Fruit fly (Drosophila melanogaster) whole organism, prepupa: ENCODE measurements around the gene HIP-R.

Experiments
- CG10631 ChIP-seq: fragments of 200-800 bp; sonication (Bioruptor generic); optimal IDR thresholded peaks from 2 replicates; lab custom pipeline; 2016; ENCODE audit warnings: missing biosample characterization, missing genetic modification characterization
- CG11294 ChIP-seq: fragments of 200-800 bp; sonication (Bioruptor generic); IDR thresholded peaks from 2 replicates; pipeline ENCODE4 v1.3.6; 2022; ENCODE audit warnings: missing biosample characterization, missing genetic modification characterization
- CG15336 ChIP-seq: fragments of 200-800 bp; sonication (Bioruptor generic); IDR thresholded peaks from 2 replicates; pipeline ENCODE4 v1.3.6; 2022; ENCODE audit warnings: missing biosample characterization, missing genetic modification characterization
- CG1621 ChIP-seq: fragments of 200-800 bp; sonication (Bioruptor generic); optimal IDR thresholded peaks from 3 replicates; lab custom pipeline; 2018; ENCODE audit warnings: missing biosample characterization, mild to moderate bottlenecking, missing genetic modification characterization
- CG16779 ChIP-seq: fragments of 200-800 bp; sonication (Bioruptor generic); optimal IDR thresholded peaks from 3 replicates; lab custom pipeline; 2017; ENCODE audit warnings: missing biosample characterization, mild to moderate bottlenecking, missing genetic modification characterization
- CG31627 ChIP-seq: fragments of 200-800 bp; sonication (Bioruptor generic); optimal IDR thresholded peaks from 3 replicates; lab custom pipeline; 2016; ENCODE audit warnings: missing biosample characterization, missing genetic modification characterization
- CG3919 ChIP-seq: fragments of 200-800 bp; sonication (Bioruptor generic); optimal IDR thresholded peaks from 3 replicates; lab custom pipeline; 2016; ENCODE audit warnings: missing biosample characterization, missing genetic modification characterization
- CG6163 ChIP-seq: fragments of 200-800 bp; sonication (Bioruptor generic); IDR thresholded peaks from 3 replicates; pipeline ENCODE4 v1.3.6; 2022; ENCODE audit warnings: missing biosample characterization, missing genetic modification characterization
- CG6792 ChIP-seq: fragments of 200-800 bp; sonication (Bioruptor generic); optimal IDR thresholded peaks from 3 replicates; lab custom pipeline; 2016; ENCODE audit warnings: missing biosample characterization, missing genetic modification characterization
- CG6808 ChIP-seq: fragments of 200-800 bp; sonication (Bioruptor generic); optimal IDR thresholded peaks from 3 replicates; lab custom pipeline; 2017; ENCODE audit warnings: missing biosample characterization, missing genetic modification characterization, mild to moderate bottlenecking, moderate library complexity, missing genetic modification reagents
- CG6854 ChIP-seq: fragments of 200-800 bp; sonication (Bioruptor generic); optimal IDR thresholded peaks from 2 replicates; lab custom pipeline; 2017; ENCODE audit warnings: missing biosample characterization, mild to moderate bottlenecking, missing genetic modification characterization
- CG7368 ChIP-seq: fragments of 200-800 bp; sonication (Bioruptor generic); optimal IDR thresholded peaks from 3 replicates; lab custom pipeline; 2016; ENCODE audit warnings: missing biosample characterization, missing genetic modification characterization
- CG8119 ChIP-seq: fragments of 200-800 bp; sonication (Bioruptor generic); IDR thresholded peaks from 3 replicates; pipeline ENCODE4 v1.3.6; 2022; ENCODE audit warnings: missing biosample characterization, missing genetic modification characterization
- CG8319 ChIP-seq: fragments of 200-800 bp; sonication (Bioruptor generic); optimal IDR thresholded peaks from 3 replicates; lab custom pipeline; 2016; ENCODE audit warnings: missing biosample characterization, missing genetic modification characterization
- CG8632 ChIP-seq: fragments of 200-800 bp; sonication (Bioruptor generic); optimal IDR thresholded peaks from 3 replicates; lab custom pipeline; 2016; ENCODE audit warnings: missing biosample characterization, missing genetic modification characterization
- CG9139 ChIP-seq: fragments of 200-800 bp; sonication (Bioruptor generic); optimal IDR thresholded peaks from 3 replicates; lab custom pipeline; 2017; ENCODE audit warnings: missing biosample characterization, mild to moderate bottlenecking, missing genetic modification characterization
- Eip78C ChIP-seq: fragments of 200-800 bp; sonication (Bioruptor generic); peaks from one replicate; lab custom pipeline; 2016; ENCODE audit warnings: missing biosample characterization, missing genetic modification characterization
- Ets96B ChIP-seq: fragments of 200-800 bp; optimal IDR thresholded peaks from 2 replicates; lab custom pipeline; 2019; ENCODE audit warnings: missing biosample characterization, mild to moderate bottlenecking, missing genetic modification characterization, moderate library complexity
- Gug ChIP-seq: fragments of 200-800 bp; sonication (Bioruptor generic); IDR thresholded peaks from 2 replicates; pipeline ENCODE4 v1.3.6; 2022; ENCODE audit warnings: missing biosample characterization, missing genetic modification characterization
- Hr39 ChIP-seq: fragments of 200-800 bp; sonication (Bioruptor generic); optimal IDR thresholded peaks from 2 replicates; lab custom pipeline; 2016; ENCODE audit warnings: missing biosample characterization, missing genetic modification characterization
- Hr4 ChIP-seq: fragments of 200-800 bp; sonication (Bioruptor generic); optimal IDR thresholded peaks from 3 replicates; lab custom pipeline; 2016; ENCODE audit warnings: missing biosample characterization, missing genetic modification characterization
- Lpt ChIP-seq: fragments of 200-800 bp; sonication (Bioruptor generic); optimal IDR thresholded peaks from 3 replicates; lab custom pipeline; 2016; ENCODE audit warnings: missing biosample characterization, missing genetic modification characterization
- OdsH ChIP-seq: fragments of 200-800 bp; sonication (Bioruptor generic); optimal IDR thresholded peaks from 3 replicates; lab custom pipeline; 2016; ENCODE audit warnings: missing biosample characterization, missing genetic modification characterization
- Sox14 ChIP-seq: fragments of 200-800 bp; sonication (Bioruptor generic); optimal IDR thresholded peaks from 3 replicates; lab custom pipeline; 2016; ENCODE audit warnings: missing biosample characterization, missing genetic modification characterization
- Sox15 ChIP-seq: fragments of 200-800 bp; sonication (Bioruptor generic); optimal IDR thresholded peaks from 3 replicates; lab custom pipeline; 2016; ENCODE audit warnings: missing biosample characterization, missing genetic modification characterization
- achi ChIP-seq: fragments of 200-800 bp; sonication (Bioruptor generic); optimal IDR thresholded peaks from 3 replicates; lab custom pipeline; 2016; ENCODE audit warnings: missing biosample characterization, missing genetic modification characterization
- dsx ChIP-seq: fragments of 200-800 bp; optimal IDR thresholded peaks from 3 replicates; lab custom pipeline; 2019; ENCODE audit warnings: missing biosample characterization, mild to moderate bottlenecking, missing genetic modification characterization, moderate library complexity; ENCODE audit not compliant: poor library complexity, severe bottlenecking
- eg ChIP-seq: fragments of 200-800 bp; sonication (Bioruptor generic); IDR thresholded peaks from 3 replicates; pipeline ENCODE4 v1.3.6; 2022; ENCODE audit warnings: missing biosample characterization, missing genetic modification characterization
- esn ChIP-seq: fragments of 200-800 bp; sonication (Bioruptor generic); optimal IDR thresholded peaks from 2 replicates; lab custom pipeline; 2016; ENCODE audit warnings: missing biosample characterization, mild to moderate bottlenecking, missing genetic modification characterization, moderate library complexity
- fd85E ChIP-seq: fragments of 200-800 bp; sonication (Bioruptor generic); optimal IDR thresholded peaks from 3 replicates; lab custom pipeline; 2016; ENCODE audit warnings: missing biosample characterization, missing genetic modification characterization
- fkh ChIP-seq: fragments of 200-800 bp; sonication (Bioruptor generic); optimal IDR thresholded peaks from 3 replicates; lab custom pipeline; 2017; ENCODE audit warnings: missing biosample characterization, mild to moderate bottlenecking, missing genetic modification characterization, moderate library complexity
- lz ChIP-seq: fragments of 200-800 bp; sonication (Bioruptor generic); optimal IDR thresholded peaks from 3 replicates; lab custom pipeline; 2016; ENCODE audit warnings: missing biosample characterization, missing genetic modification characterization
- net ChIP-seq: fragments of 200-800 bp; sonication (Bioruptor generic); optimal IDR thresholded peaks from 3 replicates; lab custom pipeline; 2016; ENCODE audit warnings: missing biosample characterization, missing genetic modification characterization
- salr ChIP-seq, 2 experiments: fragments of 200-800 bp; sonication (Bioruptor generic); optimal IDR thresholded peaks; 3 replicates each; lab custom pipeline; 2016 to 2018; ENCODE audit warnings: missing biosample characterization in 2 of 2, missing genetic modification characterization in 2 of 2, mild to moderate bottlenecking in 1 of 2
- spab ChIP-seq: fragments of 200-800 bp; sonication (Bioruptor generic); optimal IDR thresholded peaks from 2 replicates; lab custom pipeline; 2017; ENCODE audit warnings: missing biosample characterization, mild to moderate bottlenecking, missing genetic modification characterization, missing genetic modification reagents
- ss ChIP-seq, 2 experiments: fragments of 200-800 bp; sonication (Bioruptor generic); optimal IDR thresholded peaks; 2 replicates in 1 of 2; 3 replicates in 1 of 2; lab custom pipeline; 2017 to 2018; ENCODE audit warnings: mild to moderate bottlenecking in 2 of 2, missing biosample characterization in 2 of 2, missing genetic modification characterization in 2 of 2, moderate library complexity in 1 of 2
- svp ChIP-seq: fragments of 200-800 bp; sonication (Bioruptor generic); peaks from one replicate; lab custom pipeline; 2016; ENCODE audit warnings: missing biosample characterization, missing genetic modification characterization
- vri ChIP-seq: fragments of 200-800 bp; sonication (Bioruptor generic); optimal IDR thresholded peaks from 3 replicates; lab custom pipeline; 2016; ENCODE audit warnings: missing biosample characterization, mild to moderate bottlenecking, missing genetic modification characterization

The HIP-R gene

dm6 chrX:3809085-3809484 is 19.3 kb downstream of the HIP-R start:
- no peak for TF ChIP-seq OdsH (GFP tag; lab: Kevin White, UChicago)
- TF ChIP-seq vri = no peak
- no peak for TF ChIP-seq CG11294 (GFP tag; lab: Robert Waterston, UW)
- TF ChIP-seq Sox14 (GFP tag; lab: Kevin White, UChicago) = no peak
- TF ChIP-seq spab (GFP tag; lab: Kevin White, UChicago) = no peak
- TF ChIP-seq svp (GFP tag; lab: Kevin White, UChicago) = no peak
- TF ChIP-seq Hr4 (GFP tag; lab: Kevin White, UChicago) = no peak
- TF ChIP-seq salr (GFP tag; optimal IDR thresholded peaks at IDR 0.05; lab: Kevin White, UChicago) = no peak
- no peak for TF ChIP-seq CG31627 (GFP tag; lab: Kevin White, UChicago)
- no peak for TF ChIP-seq fd85E (GFP tag; lab: Kevin White, UChicago)
- TF ChIP-seq Eip78C (GFP tag; lab: Kevin White, UChicago) = no peak

dm6 chrX:3811340-3811788 is 21.6 kb downstream of the HIP-R start, which contains the start of gene ec:
ec (plus strand) TSS chrX:3811698.
- peak; percentile 63 for TF ChIP-seq fkh (GFP tag; lab: Kevin White, UChicago)
- TF ChIP-seq net (GFP tag; lab: Kevin White, UChicago) = peak; percentile 22
- no peak for TF ChIP-seq esn
- peak; percentile 33; the same call in 1 of the 3 replicates for TF ChIP-seq CG8119 (GFP tag; lab: Robert Waterston, UW)
- peak; percentile 33; the same call in 1 of the 3 replicates for TF ChIP-seq eg
- TF ChIP-seq svp (GFP tag; lab: Kevin White, UChicago) = no peak
- TF ChIP-seq CG3919 (GFP tag; lab: Kevin White, UChicago) = peak; percentile 42
- TF ChIP-seq CG6854 (GFP tag; lab: Kevin White, UChicago) = peak; percentile 46
- TF ChIP-seq Gug (GFP tag; lab: Robert Waterston, UW) = 0 out of 2 replicates have a peak, but pooled peaks have one; percentile 23
- TF ChIP-seq CG10631 = no peak
- peak; percentile 21 for TF ChIP-seq Lpt
- TF ChIP-seq CG15336 (GFP tag; lab: Robert Waterston, UW) = peak; percentile 49; the same call in 1 of the 2 replicates
- TF ChIP-seq CG6163 (GFP tag; lab: Robert Waterston, UW) = peak; percentile 48; the same call in 1 of the 3 replicates
- TF ChIP-seq Eip78C (GFP tag; lab: Kevin White, UChicago) = no peak
- peak; percentile 26 for TF ChIP-seq dsx (GFP tag; lab: Kevin White, UChicago)
- no peak for TF ChIP-seq CG16779 (tag; lab: Kevin White, UChicago)
- no peak for TF ChIP-seq OdsH (GFP tag; lab: Kevin White, UChicago)
- TF ChIP-seq ss (GFP tag; optimal IDR thresholded peaks at IDR 0.05; lab: Kevin White, UChicago) = no peak
- TF ChIP-seq CG9139 (GFP tag; lab: Kevin White, UChicago) = peak; percentile 6

- TF ChIP-seq CG3919 (GFP tag; lab: Kevin White, UChicago) = no peak
- no peak for TF ChIP-seq CG6854 (GFP tag; lab: Kevin White, UChicago)
- TF ChIP-seq achi (GFP tag; lab: Kevin White, UChicago) = no peak
- TF ChIP-seq Ets96B (tag; lab: Kevin White, UChicago) = no peak
- TF ChIP-seq Hr4 (GFP tag; lab: Kevin White, UChicago) = no peak
- no peak for TF ChIP-seq Sox15 (GFP tag; lab: Kevin White, UChicago)
- TF ChIP-seq lz = no peak
- no peak for TF ChIP-seq CG1621 (tag; lab: Kevin White, UChicago)
- no peak for TF ChIP-seq CG8632 (GFP tag; lab: Kevin White, UChicago)
- no peak for TF ChIP-seq CG8119 (GFP tag; lab: Robert Waterston, UW)
- TF ChIP-seq CG6792 (GFP tag; lab: Kevin White, UChicago) = no peak
- no peak for TF ChIP-seq fkh (GFP tag; lab: Kevin White, UChicago)
- TF ChIP-seq Hr39 (GFP tag; lab: Kevin White, UChicago) = no peak
- TF ChIP-seq dsx (GFP tag; lab: Kevin White, UChicago) = no peak
Measured at dm6 chrX:3815663-3816062, 25.9 kb downstream of the HIP-R start.

DNA sequence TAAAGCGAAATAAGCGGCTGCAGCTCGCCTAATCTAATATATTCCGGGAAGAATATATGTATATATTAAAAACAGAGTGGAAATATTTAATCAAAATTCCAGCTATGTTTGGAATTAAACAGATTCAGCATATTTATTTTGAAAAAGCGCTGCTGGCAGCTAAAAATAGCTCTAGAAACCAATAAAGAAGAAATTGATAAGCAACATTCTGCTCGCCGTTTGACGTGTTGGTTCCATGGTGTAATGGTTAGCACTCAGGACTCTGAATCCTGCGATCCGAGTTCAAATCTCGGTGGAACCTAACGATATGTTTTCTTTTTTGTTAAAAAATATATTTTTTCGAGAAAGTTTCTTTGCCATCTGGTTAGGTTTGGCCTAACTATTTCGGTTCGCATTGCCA is 29.7 kb downstream of the HIP-R start:
- TF ChIP-seq Sox14 (GFP tag; lab: Kevin White, UChicago) (no peak), CG9139 (GFP tag; lab: Kevin White, UChicago) (no peak), esn (no peak), vri (no peak), spab (GFP tag; lab: Kevin White, UChicago) (no peak), CG8319 (GFP tag; lab: Kevin White, UChicago) (no peak), CG6792 (GFP tag; lab: Kevin White, UChicago) (no peak), CG6808 (GFP tag; lab: Kevin White, UChicago) (no peak), CG11294 (GFP tag; lab: Robert Waterston, UW) (no peak), CG7368 (GFP tag; lab: Kevin White, UChicago) (no peak), Lpt (no peak), Gug (GFP tag; lab: Robert Waterston, UW) (no peak)
